Worm (Caenorhabditis elegans) whole organism, L1 larva: ENCODE results near the gene npr-29.

Experiments used
- C04F5.9 ChIP-seq: sonication (generic microtip); optimal IDR thresholded peaks from 2 replicates; lab custom pipeline; 2016; ENCODE audit warnings: missing genetic modification characterization, missing compliant biosample characterization
- C16A3.4 ChIP-seq: fragments of 150-350 bp; optimal IDR thresholded peaks from 2 replicates; lab custom pipeline; 2014; ENCODE audit warnings: missing biosample characterization, missing genetic modification characterization
- F16B12.6 ChIP-seq: fragments of 150-350 bp; optimal IDR thresholded peaks from 2 replicates; lab custom pipeline; 2014; ENCODE audit warnings: missing biosample characterization, missing genetic modification characterization
- aly-2 ChIP-seq: fragments of 150-350 bp; optimal IDR thresholded peaks from 2 replicates; lab custom pipeline; 2014; ENCODE audit warnings: missing biosample characterization, missing genetic modification characterization
- blmp-1 ChIP-seq: fragments of 150-350 bp; optimal IDR thresholded peaks from 2 replicates; lab custom pipeline; 2014; ENCODE audit warnings: missing biosample characterization, missing genetic modification characterization
- ceh-82 ChIP-seq, 3 experiments: fragments of 150-350 bp in 1 of 3; sonication (generic microtip) in 2 of 3; optimal IDR thresholded peaks; 2 replicates each; lab custom pipeline; 2014 to 2017; ENCODE audit warnings: missing biosample characterization in 3 of 3, missing genetic modification characterization in 3 of 3
- ceh-90 ChIP-seq: sonication (generic microtip); optimal IDR thresholded peaks from 2 replicates; lab custom pipeline; 2016; ENCODE audit warnings: missing genetic modification characterization, missing compliant biosample characterization
- dpl-1 ChIP-seq, 3 experiments: fragments of 150-350 bp in 2 of 3; sonication (generic microtip) in 1 of 3; optimal IDR thresholded peaks; 2 replicates each; lab custom pipeline; 2014 to 2017; ENCODE audit warnings: missing biosample characterization in 3 of 3, missing genetic modification characterization in 3 of 3, missing genetic modification reagents in 3 of 3
- efl-1 ChIP-seq, 4 experiments: fragments of 150-350 bp; optimal IDR thresholded peaks in 3 of 4; peaks in 1 of 4; 1 replicate in 1 of 4; 2 replicates in 3 of 4; lab custom pipeline; 2014; ENCODE audit warnings: missing biosample characterization in 2 of 4, missing genetic modification characterization in 2 of 4, missing genetic modification reagents in 2 of 4
- fkh-8 ChIP-seq: sonication (generic microtip); optimal IDR thresholded peaks from 2 replicates; lab custom pipeline; 2016; ENCODE audit warnings: mild to moderate bottlenecking, missing genetic modification characterization, missing compliant biosample characterization
- lin-13 ChIP-seq: fragments of 150-350 bp; optimal IDR thresholded peaks from 2 replicates; lab custom pipeline; 2014; ENCODE audit warnings: missing biosample characterization, missing genetic modification reagents, missing genetic modification characterization
- lin-14 ChIP-seq: fragments of 200-800 bp; sonication (Bioruptor generic); optimal IDR thresholded peaks from 2 replicates; lab custom pipeline; 2018; ENCODE audit warnings: mild to moderate bottlenecking, missing genetic modification characterization, moderate library complexity, missing compliant biosample characterization
- lin-15B ChIP-seq: fragments of 150-350 bp; sonication (generic microtip); optimal IDR thresholded peaks from 3 replicates; lab custom pipeline; 2014; ENCODE audit warnings: missing biosample characterization, missing genetic modification characterization
- lin-35 ChIP-seq, 2 experiments: fragments of 150-350 bp; optimal IDR thresholded peaks; 2 replicates each; lab custom pipeline; 2014; ENCODE audit warnings: missing biosample characterization in 2 of 2, missing genetic modification characterization in 2 of 2, missing genetic modification reagents in 2 of 2
- lin-39 ChIP-seq: fragments of 150-350 bp; optimal IDR thresholded peaks from 2 replicates; lab custom pipeline; 2014; ENCODE audit warnings: missing biosample characterization, missing genetic modification reagents, missing genetic modification characterization
- lir-3 ChIP-seq: sonication (generic microtip); optimal IDR thresholded peaks from 2 replicates; lab custom pipeline; 2016; ENCODE audit warnings: mild to moderate bottlenecking, missing genetic modification characterization, moderate library complexity, missing compliant biosample characterization; ENCODE audit not compliant: poor library complexity
- lsy-2 ChIP-seq, 2 experiments: fragments of 150-350 bp; optimal IDR thresholded peaks; 2 replicates each; lab custom pipeline; 2014; ENCODE audit warnings: missing biosample characterization in 2 of 2, missing genetic modification characterization in 2 of 2
- mep-1 ChIP-seq: fragments of 150-350 bp; optimal IDR thresholded peaks from 2 replicates; lab custom pipeline; 2014; ENCODE audit warnings: missing biosample characterization, missing genetic modification characterization
- nhr-12 ChIP-seq: sonication (generic microtip); optimal IDR thresholded peaks from 2 replicates; lab custom pipeline; 2017; ENCODE audit warnings: missing biosample characterization, missing genetic modification characterization
- nhr-19 ChIP-seq: fragments of 200-800 bp; sonication (Bioruptor generic); conservative IDR thresholded peaks from 2 replicates; pipeline ENCODE4 v1.3.6; 2022; ENCODE audit warnings: missing genetic modification characterization, missing compliant biosample characterization
- nhr-20 ChIP-seq: sonication (generic microtip); optimal IDR thresholded peaks from 2 replicates; lab custom pipeline; 2016; ENCODE audit warnings: mild to moderate bottlenecking, missing genetic modification characterization, missing compliant biosample characterization
- nhr-237 ChIP-seq: fragments of 150-350 bp; optimal IDR thresholded peaks from 2 replicates; lab custom pipeline; 2014; ENCODE audit warnings: missing biosample characterization, missing genetic modification characterization
- nhr-47 ChIP-seq: sonication (generic microtip); optimal IDR thresholded peaks from 2 replicates; lab custom pipeline; 2016; ENCODE audit warnings: mild to moderate bottlenecking, missing genetic modification characterization, moderate library complexity, missing compliant biosample characterization
- nhr-71 ChIP-seq: sonication (generic microtip); optimal IDR thresholded peaks from 2 replicates; lab custom pipeline; 2016; ENCODE audit warnings: mild to moderate bottlenecking, missing genetic modification characterization, moderate library complexity, missing compliant biosample characterization
- nhr-76 ChIP-seq: sonication (generic microtip); optimal IDR thresholded peaks from 2 replicates; lab custom pipeline; 2017; ENCODE audit warnings: missing biosample characterization, missing genetic modification characterization
- nhr-77 ChIP-seq: fragments of 150-350 bp; optimal IDR thresholded peaks from 2 replicates; lab custom pipeline; 2014; ENCODE audit warnings: missing biosample characterization, missing genetic modification characterization
- nhr-84 ChIP-seq: sonication (generic microtip); optimal IDR thresholded peaks from 2 replicates; lab custom pipeline; 2017; ENCODE audit warnings: missing biosample characterization, missing genetic modification characterization
- nhr-85 ChIP-seq: sonication (generic microtip); peaks from one replicate; lab custom pipeline; 2016; ENCODE audit warnings: missing genetic modification characterization, inconsistent platforms, missing compliant biosample characterization
- pqm-1 ChIP-seq: sonication (generic microtip); optimal IDR thresholded peaks from 3 replicates; lab custom pipeline; 2017; ENCODE audit warnings: missing biosample characterization, missing genetic modification characterization
- rnt-1 ChIP-seq: sonication (generic microtip); optimal IDR thresholded peaks from 2 replicates; lab custom pipeline; 2016; ENCODE audit warnings: mild to moderate bottlenecking, missing genetic modification characterization, moderate library complexity, missing compliant biosample characterization
- skn-1 ChIP-seq: fragments of 150-350 bp; optimal IDR thresholded peaks from 2 replicates; lab custom pipeline; 2014; ENCODE audit warnings: missing biosample characterization, missing genetic modification characterization
- snpc-4 ChIP-seq: fragments of 150-350 bp; optimal IDR thresholded peaks from 2 replicates; lab custom pipeline; 2014; ENCODE audit warnings: missing biosample characterization, missing genetic modification characterization
- snu-23 ChIP-seq: sonication (generic microtip); optimal IDR thresholded peaks from 2 replicates; lab custom pipeline; 2016; ENCODE audit warnings: missing genetic modification characterization, missing compliant biosample characterization
- swsn-7 ChIP-seq: sonication (generic microtip); optimal IDR thresholded peaks from 2 replicates; lab custom pipeline; 2016; ENCODE audit warnings: missing genetic modification characterization, missing compliant biosample characterization
- tbx-2 ChIP-seq: sonication (generic microtip); optimal IDR thresholded peaks from 2 replicates; lab custom pipeline; 2016; ENCODE audit warnings: missing genetic modification characterization, missing compliant biosample characterization
- tlp-1 ChIP-seq: fragments of 150-350 bp; optimal IDR thresholded peaks from 2 replicates; lab custom pipeline; 2014; ENCODE audit warnings: missing biosample characterization, missing genetic modification characterization
- unc-86 ChIP-seq: sonication (generic microtip); optimal IDR thresholded peaks from 2 replicates; lab custom pipeline; 2016; ENCODE audit warnings: missing genetic modification characterization, missing compliant biosample characterization
- vab-15 ChIP-seq: sonication (generic microtip); optimal IDR thresholded peaks from 2 replicates; lab custom pipeline; 2017; ENCODE audit warnings: missing genotype, mild to moderate bottlenecking, missing genetic modification characterization, missing compliant biosample characterization
- xbp-1 ChIP-seq: sonication (generic microtip); optimal IDR thresholded peaks from 2 replicates; lab custom pipeline; 2016; ENCODE audit warnings: missing genetic modification characterization, missing compliant biosample characterization

Gene npr-29

ce11 chrIII:9231173-9231572 lies 15.9 kb upstream of the npr-29 start, which contains the start of gene T23G5.3:
Gene T23G5.3, minus strand, starts transcription at chrIII:9231273.
- no peak for TF ChIP-seq lir-3 (tag; lab: Kevin White, UChicago)
- no peak for TF ChIP-seq efl-1 (optimal IDR thresholded peaks at IDR 0.05; lab: Kevin White, UChicago)
- TF ChIP-seq efl-1 (GFP tag; optimal IDR thresholded peaks at IDR 0.05 in 1 of 2; lab: Kevin White, UChicago), result peak in 1 of 2 experiments; percentile 73
- no peak for TF ChIP-seq nhr-76
- TF ChIP-seq nhr-20 (tag; lab: Kevin White, UChicago), result no peak
- TF ChIP-seq nhr-237 (tag; lab: Kevin White, UChicago), result no peak
- TF ChIP-seq, all 84 proteins: peak for 1

- TF ChIP-seq C04F5.9 (tag; lab: Kevin White, UChicago) (no peak), efl-1 (optimal IDR thresholded peaks at IDR 0.05; lab: Kevin White, UChicago) (no peak), efl-1 (GFP tag; optimal IDR thresholded peaks at IDR 0.05 in 1 of 2; lab: Kevin White, UChicago) (peak in 1 of 2 experiments; percentile 20), lin-14 (no peak), blmp-1 (no peak), nhr-20 (tag; lab: Kevin White, UChicago) (no peak)
Observed at ce11 chrIII:9228722-9229121, 13.5 kb upstream of the npr-29 start, which contains the start of gene rnr-1. Gene rnr-1, minus strand, starts transcription at chrIII:9228798.

ce11 chrIII:9228190-9228589 lies 12.9 kb upstream of the npr-29 start:
- peak; percentile 58 for TF ChIP-seq lin-15B (tag; lab: Kevin White, UChicago)
- TF ChIP-seq C16A3.4 (tag; lab: Kevin White, UChicago), result peak; percentile 69
- peak; percentile 22; the same call in 1 of the 2 replicates for TF ChIP-seq nhr-19 (GFP tag; lab: Robert Waterston, UW)
- peak; percentile 52 for TF ChIP-seq F16B12.6
- TF ChIP-seq nhr-85 (tag; lab: Kevin White, UChicago), result peak; percentile 56
- TF ChIP-seq dpl-1 (GFP tag; optimal IDR thresholded peaks at IDR 0.05; lab: Kevin White, UChicago), result peak; percentile 90 to 94 (median 92)
- TF ChIP-seq lin-13 (GFP tag; lab: Kevin White, UChicago), result peak; percentile 26
- TF ChIP-seq efl-1 (optimal IDR thresholded peaks at IDR 0.05; lab: Kevin White, UChicago), result peak; percentile 85 to 99
- peak; percentile 86 to 98 for TF ChIP-seq efl-1 (GFP tag; optimal IDR thresholded peaks at IDR 0.05 in 1 of 2; lab: Kevin White, UChicago)
- TF ChIP-seq xbp-1 (tag; lab: Kevin White, UChicago), result peak; percentile 35
- peak; percentile 37 for TF ChIP-seq nhr-20 (tag; lab: Kevin White, UChicago)
- no peak for TF ChIP-seq pqm-1
- TF ChIP-seq snu-23 (GFP tag; lab: Kevin White, UChicago), result peak; percentile 55
- no peak for TF ChIP-seq aly-2 (tag; lab: Kevin White, UChicago)
- peak; percentile 26 for TF ChIP-seq unc-86 (tag; lab: Kevin White, UChicago)
- TF ChIP-seq mep-1 (tag; lab: Kevin White, UChicago), result peak; percentile 76
- TF ChIP-seq ceh-90, result no peak
- peak; percentile 50 to 86 for TF ChIP-seq lsy-2 (tag; optimal IDR thresholded peaks at IDR 0.05; lab: Kevin White, UChicago)
- peak; percentile 88 to 95 for TF ChIP-seq lin-35 (GFP tag; optimal IDR thresholded peaks at IDR 0.05; lab: Kevin White, UChicago)
- peak; percentile 46 for TF ChIP-seq nhr-77 (tag; lab: Kevin White, UChicago)
- TF ChIP-seq tlp-1 (tag; lab: Kevin White, UChicago), result no peak
- TF ChIP-seq skn-1 (tag; lab: Kevin White, UChicago), result peak; percentile 10
- peak; percentile 57 for TF ChIP-seq nhr-47 (tag; lab: Kevin White, UChicago)
- TF ChIP-seq rnt-1, result peak; percentile 27
- TF ChIP-seq nhr-71 (tag; lab: Kevin White, UChicago), result peak; percentile 66
- TF ChIP-seq blmp-1, result peak; percentile 61
- TF ChIP-seq nhr-237 (tag; lab: Kevin White, UChicago), result no peak
- peak; percentile 11 for TF ChIP-seq tbx-2 (tag; lab: Kevin White, UChicago)
- TF ChIP-seq nhr-12 (tag; lab: Kevin White, UChicago), result no peak
- peak; percentile 28 for TF ChIP-seq fkh-8 (tag; lab: Kevin White, UChicago)
- no peak for TF ChIP-seq lir-3 (tag; lab: Kevin White, UChicago)
- peak; percentile 28 for TF ChIP-seq snpc-4 (tag; lab: Kevin White, UChicago)
- TF ChIP-seq lin-14, result peak; percentile 61
- TF ChIP-seq nhr-84 (tag; lab: Kevin White, UChicago), result no peak
- no peak for TF ChIP-seq lin-39 (tag; lab: Kevin White, UChicago)
- peak; percentile 31 for TF ChIP-seq swsn-7 (tag; lab: Kevin White, UChicago)
- peak in 2 of 3 experiments; percentile 8 to 49 for TF ChIP-seq ceh-82 (tag; optimal IDR thresholded peaks at IDR 0.05; lab: Kevin White, UChicago)
- TF ChIP-seq vab-15 (tag; lab: Kevin White, UChicago), result no peak
